Comparison of ENCODE assay signal across 2 worm cellular contexts in the genomic region with DNA sequence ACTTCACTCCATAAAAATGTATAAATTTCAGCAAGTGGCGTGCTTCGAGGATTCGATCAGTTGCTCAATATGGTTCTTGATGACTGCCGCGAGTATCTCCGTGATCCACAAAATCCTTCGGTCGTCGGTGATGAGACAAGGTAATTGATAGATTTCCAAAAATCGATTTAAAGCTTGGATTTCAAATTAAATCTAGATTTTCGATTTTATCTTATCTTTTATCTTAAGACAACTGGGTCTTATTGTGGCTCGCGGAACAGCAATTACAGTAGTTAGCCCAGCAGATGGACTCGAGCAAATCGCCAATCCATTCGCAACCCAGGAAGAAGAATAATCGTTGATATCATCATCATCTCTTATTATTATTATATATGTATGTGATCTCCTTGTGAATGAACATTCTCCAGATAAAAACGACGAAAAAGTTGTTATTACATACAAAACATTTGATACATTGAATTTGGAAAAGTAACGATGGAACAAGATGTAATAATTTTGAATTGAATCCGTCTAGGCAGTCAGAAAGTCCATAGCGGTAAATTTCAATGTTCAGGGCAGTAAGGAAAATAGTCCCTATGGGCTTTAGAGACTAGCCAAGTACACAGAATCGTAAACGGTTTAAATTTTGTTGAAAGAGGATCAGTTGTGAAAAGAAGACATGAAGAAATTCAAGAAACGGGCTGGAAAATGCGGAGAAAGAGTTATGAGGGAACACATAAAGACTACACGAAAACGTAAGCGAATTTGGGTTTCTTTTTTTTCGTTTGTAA.
TF ChIP-seq lines count a peak whose summit lies in the region.

No protein-coding gene starts in this region.

TF ChIP-seq in whole organism, L4 larva, 104 proteins besides CTCF, POLR2A, EP300 and RAD21 (continued from another document):
- TF ChIP-seq dve-1 (tag; optimal IDR thresholded peaks at IDR 0.05; lab: Kevin White, UChicago; ENCODE audit: insufficient read depth) (peak; percentile 70), Y48G9A.11 (GFP tag; IDR thresholded peaks at IDR 0.05; lab: Robert Waterston, UW) (no peak), cey-2 (tag; optimal IDR thresholded peaks at IDR 0.05; lab: Kevin White, UChicago; ENCODE audit: borderline replicate concordance, insufficient read depth) (no peak), dmd-9 (GFP tag; IDR thresholded peaks at IDR 0.05; lab: Robert Waterston, UW) (no peak), nhr-42 (GFP tag; IDR thresholded peaks at IDR 0.05; lab: Robert Waterston, UW) (no peak), php-3 (GFP tag; IDR thresholded peaks at IDR 0.05; lab: Robert Waterston, UW) (no peak; the same call in 1 of the 2 replicates), tra-1 (GFP tag; IDR thresholded peaks at IDR 0.05; lab: Robert Waterston, UW) (peak; percentile 62), lsy-2 (tag; optimal IDR thresholded peaks at IDR 0.05; lab: Kevin White, UChicago) (peak; percentile 2 to 66), ctbp-1 (GFP tag; IDR thresholded peaks at IDR 0.05; lab: Robert Waterston, UW) (peak; percentile 58; the same call in 1 of the 2 replicates), ztf-11 (tag; optimal IDR thresholded peaks at IDR 0.05; lab: Kevin White, UChicago) (no peak), egl-43 (GFP tag; IDR thresholded peaks at IDR 0.05; lab: Robert Waterston, UW) (no peak), daf-12 (tag; optimal IDR thresholded peaks at IDR 0.05; lab: Kevin White, UChicago) (no peak), nhr-237 (tag; optimal IDR thresholded peaks at IDR 0.05; lab: Kevin White, UChicago) (no peak), F44E2.7 (GFP tag; IDR thresholded peaks at IDR 0.05; lab: Robert Waterston, UW) (no peak), dmd-6 (GFP tag; IDR thresholded peaks at IDR 0.05; lab: Robert Waterston, UW) (0 out of 2 replicates have a peak, but pooled peaks have one; percentile 8), aly-2 (tag; optimal IDR thresholded peaks at IDR 0.05; lab: Kevin White, UChicago) (no peak), lin-13 (GFP tag; optimal IDR thresholded peaks at IDR 0.05; lab: Kevin White, UChicago) (no peak), dpl-1 (GFP tag; optimal IDR thresholded peaks at IDR 0.05; lab: Kevin White, UChicago) (no peak), spr-3 (GFP tag; optimal IDR thresholded peaks at IDR 0.05; lab: Kevin White, UChicago) (peak; percentile 61), nhr-48 (tag; optimal IDR thresholded peaks at IDR 0.05; lab: Kevin White, UChicago) (peak; percentile 49), ceh-44 (GFP tag; IDR thresholded peaks at IDR 0.05; lab: Robert Waterston, UW) (no peak), nhr-10 (tag; optimal IDR thresholded peaks at IDR 0.05; lab: Kevin White, UChicago) (no peak), unc-39 (tag; optimal IDR thresholded peaks at IDR 0.05; lab: Kevin White, UChicago) (no peak), Y75B8A.6 (GFP tag; IDR thresholded peaks at IDR 0.05; lab: Robert Waterston, UW) (no peak), nhr-25 (tag; optimal IDR thresholded peaks at IDR 0.05; lab: Kevin White, UChicago; ENCODE audit: borderline replicate concordance, insufficient read depth) (no peak), R02D3.7 (tag; optimal IDR thresholded peaks at IDR 0.05; lab: Kevin White, UChicago) (no peak), zip-11 (GFP tag; IDR thresholded peaks at IDR 0.05; lab: Robert Waterston, UW) (no peak), T20F7.1 (GFP tag; optimal IDR thresholded peaks at IDR 0.05; lab: Kevin White, UChicago) (peak; percentile 63), mxl-3 (GFP tag; optimal IDR thresholded peaks at IDR 0.05; lab: Kevin White, UChicago) (peak; percentile 18), saeg-2 (GFP tag; IDR thresholded peaks at IDR 0.05; lab: Robert Waterston, UW) (no peak), fos-1 (tag; optimal IDR thresholded peaks at IDR 0.05; lab: Kevin White, UChicago) (no peak), nhr-102 (tag; optimal IDR thresholded peaks at IDR 0.05; lab: Kevin White, UChicago) (peak; percentile 35), mdl-1 (tag; optimal IDR thresholded peaks at IDR 0.05; lab: Kevin White, UChicago) (no peak), daf-16 (GFP tag; optimal IDR thresholded peaks at IDR 0.05; lab: Kevin White, UChicago) (no peak), daf-16 (tag; optimal IDR thresholded peaks at IDR 0.05; lab: Kevin White, UChicago) (peak; percentile 30), lin-15B (tag; optimal IDR thresholded peaks at IDR 0.05; lab: Kevin White, UChicago) (no peak), ceh-28 (tag; optimal IDR thresholded peaks at IDR 0.05; lab: Kevin White, UChicago) (no peak), pha-4 (GFP tag; IDR thresholded peaks at IDR 0.05; lab: Robert Waterston, UW) (peak; percentile 66; the same call in 1 of the 2 replicates), pha-4 (tag; optimal IDR thresholded peaks at IDR 0.05; lab: Kevin White, UChicago) (no peak), ama-1 (optimal IDR thresholded peaks at IDR 0.05; lab: Kevin White, UChicago) (peak; percentile 65), egl-27 (tag; optimal IDR thresholded peaks at IDR 0.05; lab: Kevin White, UChicago) (no peak), skn-1 (tag; optimal IDR thresholded peaks at IDR 0.05; lab: Kevin White, UChicago) (no peak), lin-38 (GFP tag; IDR thresholded peaks at IDR 0.05; lab: Robert Waterston, UW) (peak; percentile 58), snpc-1.2 (GFP tag; IDR thresholded peaks at IDR 0.05; lab: Robert Waterston, UW) (no peak), aha-1 (tag; lab: Kevin White, UChicago) (peak; percentile 56), nhr-76 (tag; optimal IDR thresholded peaks at IDR 0.05; lab: Kevin White, UChicago) (no peak), gei-8 (GFP tag; optimal IDR thresholded peaks at IDR 0.05; lab: Kevin White, UChicago) (peak; percentile 40), hlh-11 (tag; optimal IDR thresholded peaks at IDR 0.05; lab: Kevin White, UChicago) (peak; percentile 54), Y5F2A.4 (GFP tag; optimal IDR thresholded peaks at IDR 0.05; lab: Kevin White, UChicago) (no peak)

TF ChIP-seq in whole organism, young adult, 124 proteins besides CTCF, POLR2A, EP300 and RAD21 (continued from another document):
- TF ChIP-seq ama-1 (optimal IDR thresholded peaks at IDR 0.05; lab: Kevin White, UChicago) (peak; percentile 59), ama-1 (GFP tag; optimal IDR thresholded peaks at IDR 0.05; lab: Kevin White, UChicago) (peak; percentile 18 to 75), dpl-1 (GFP tag; optimal IDR thresholded peaks at IDR 0.05; lab: Kevin White, UChicago) (no peak), F57C9.4 (tag; optimal IDR thresholded peaks at IDR 0.05; lab: Kevin White, UChicago) (peak; percentile 5), ztf-26 (tag; optimal IDR thresholded peaks at IDR 0.05; lab: Kevin White, UChicago) (no peak), B0261.1 (tag; optimal IDR thresholded peaks at IDR 0.05; lab: Kevin White, UChicago) (peak; percentile 3), F37B4.10 (GFP tag; IDR thresholded peaks at IDR 0.05; lab: Robert Waterston, UW) (no peak), cebp-1 (GFP tag; IDR thresholded peaks at IDR 0.05; lab: Robert Waterston, UW) (0 out of 2 replicates have a peak, but pooled peaks have one; percentile 7), cebp-1 (tag; optimal IDR thresholded peaks at IDR 0.05; lab: Kevin White, UChicago) (peak; percentile 82), lin-40 (tag; optimal IDR thresholded peaks at IDR 0.05; lab: Kevin White, UChicago) (peak; percentile 6), hlh-12 (tag; optimal IDR thresholded peaks at IDR 0.05; lab: Kevin White, UChicago) (no peak), nhr-120 (GFP tag; IDR thresholded peaks at IDR 0.05; lab: Robert Waterston, UW) (no peak), F52B5.7 (tag; optimal IDR thresholded peaks at IDR 0.05; lab: Kevin White, UChicago) (peak; percentile 86), B0035.1 (tag; optimal IDR thresholded peaks at IDR 0.05; lab: Kevin White, UChicago) (peak; percentile 33), sea-2 (GFP tag; IDR thresholded peaks at IDR 0.05; lab: Robert Waterston, UW) (no peak), attf-6 (GFP tag; IDR thresholded peaks at IDR 0.05; lab: Robert Waterston, UW) (no peak), egrh-3 (GFP tag; IDR thresholded peaks at IDR 0.05; lab: Robert Waterston, UW) (no peak), lin-35 (GFP tag; optimal IDR thresholded peaks at IDR 0.05; lab: Kevin White, UChicago) (peak in 1 of 3 experiments; percentile 39), snpc-1.1 (tag; optimal IDR thresholded peaks at IDR 0.05; lab: Kevin White, UChicago; ENCODE audit: insufficient read depth) (no peak), lsy-27 (tag; optimal IDR thresholded peaks at IDR 0.05; lab: Kevin White, UChicago; ENCODE audit: borderline replicate concordance, insufficient read depth) (no peak), dox-1 (GFP tag; IDR thresholded peaks at IDR 0.05; lab: Robert Waterston, UW) (peak; percentile 21; the same call in 1 of the 2 replicates), snpc-4 (GFP tag; optimal IDR thresholded peaks at IDR 0.05; lab: Kevin White, UChicago) (no peak), snpc-4 (tag; optimal IDR thresholded peaks at IDR 0.05; lab: Kevin White, UChicago) (peak in 2 of 4 experiments; percentile 10 to 11), dpff-1 (tag; optimal IDR thresholded peaks at IDR 0.05; lab: Kevin White, UChicago) (peak; percentile 69), lir-1 (GFP tag; conservative IDR thresholded peaks at IDR 0.05; lab: Robert Waterston, UW) (no peak), mel-28 (tag; optimal IDR thresholded peaks at IDR 0.05; lab: Kevin White, UChicago; ENCODE audit: borderline replicate concordance) (peak; percentile 16), bed-1 (GFP tag; IDR thresholded peaks at IDR 0.05; lab: Robert Waterston, UW) (0 out of 2 replicates have a peak, but pooled peaks have one; percentile 19), T26A5.8 (tag; optimal IDR thresholded peaks at IDR 0.05; lab: Kevin White, UChicago) (no peak)
